Fruit fly (Drosophila melanogaster) whole organism: ENCODE data around the gene CG11247.

Source experiments
- CG8478 ChIP-seq: fragments of >200 bp; optimal IDR thresholded peaks from 2 replicates; lab custom pipeline; 2018; ENCODE audit warnings: inconsistent platforms
- EcR ChIP-seq, 2 experiments: fragments of >200 bp; optimal IDR thresholded peaks; 2 replicates each; lab custom pipeline; 2017; ENCODE audit warnings: missing biosample characterization in 2 of 2, missing genetic modification characterization in 2 of 2, missing genetic modification reagents in 2 of 2
- psq ChIP-seq: fragments of >200 bp; optimal IDR thresholded peaks from 2 replicates; lab custom pipeline; 2017

DNA sequence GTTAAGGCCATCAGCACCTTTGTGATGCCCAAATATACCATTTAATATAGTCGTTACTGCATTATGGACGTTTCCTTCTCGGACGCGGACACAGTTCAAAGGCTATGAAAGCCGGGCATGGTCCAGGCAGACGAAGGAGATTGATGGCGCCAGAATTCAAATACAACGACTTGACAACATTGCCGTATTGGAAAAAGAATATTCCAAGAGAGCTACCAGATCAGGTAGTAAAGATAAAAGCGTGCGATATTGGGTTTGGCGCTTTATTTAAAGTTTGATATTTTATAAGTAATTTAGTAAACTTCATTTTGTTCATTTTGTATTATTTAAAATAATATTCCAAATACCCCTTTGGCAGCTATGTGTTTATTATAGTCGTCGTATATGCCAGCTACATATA lies 45.2 kb upstream of the CG11247 start:
- TF ChIP-seq psq (no peak), EcR (GFP tag; optimal IDR thresholded peaks at IDR 0.05; lab: Kevin White, UChicago) (no peak), CG8478 (lab: Kevin White, UChicago) (no peak)
